4 fruit fly cellular contexts compared by ENCODE assay signal in genomic region chr3L:6269003-6269402, dm6.
TF ChIP-seq lines count a peak whose summit lies in the region.

No protein-coding gene starts in this region.

- TF ChIP-seq CTCF in whole organism, embryonic (GFP tag; optimal IDR thresholded peaks at IDR 0.05; lab: Kevin White, UChicago): no peak

TF ChIP-seq in whole organism, embryonic, 481 proteins besides CTCF, POLR2A, EP300 and RAD21 (continues in another document):
- no peak for TF ChIP-seq Mes4 (GFP tag; optimal IDR thresholded peaks at IDR 0.05; lab: Kevin White, UChicago)
- TF ChIP-seq CG14667 (GFP tag; IDR thresholded peaks at IDR 0.05; lab: Robert Waterston, UW): no peak
- no peak for TF ChIP-seq CG17385 (GFP tag; optimal IDR thresholded peaks at IDR 0.05; lab: Kevin White, UChicago)
- TF ChIP-seq E2f1 (GFP tag; IDR thresholded peaks at IDR 0.05; lab: Robert Waterston, UW): no peak
- TF ChIP-seq Atf6 (GFP tag; IDR thresholded peaks at IDR 0.05; lab: Robert Waterston, UW): no peak
- no peak for TF ChIP-seq CG13424 (tag; optimal IDR thresholded peaks at IDR 0.05; lab: Kevin White, UChicago)
- no peak for TF ChIP-seq CG15601 (tag; optimal IDR thresholded peaks at IDR 0.05; lab: Kevin White, UChicago)
- TF ChIP-seq CG12659 (GFP tag; optimal IDR thresholded peaks at IDR 0.05; lab: Kevin White, UChicago): no peak
- no peak for TF ChIP-seq NC2α (GFP tag; optimal IDR thresholded peaks at IDR 0.05; lab: Kevin White, UChicago)
- TF ChIP-seq Bteb2 (GFP tag; optimal IDR thresholded peaks at IDR 0.05; lab: Kevin White, UChicago): no peak
- TF ChIP-seq Sry-β (GFP tag; optimal IDR thresholded peaks at IDR 0.05; lab: Kevin White, UChicago): no peak
- no peak for TF ChIP-seq CG7357 (GFP tag; IDR thresholded peaks at IDR 0.05; lab: Robert Waterston, UW)
- no peak for TF ChIP-seq Sox100B (GFP tag; optimal IDR thresholded peaks at IDR 0.05; lab: Kevin White, UChicago)
- TF ChIP-seq dati (GFP tag; IDR thresholded peaks at IDR 0.05; lab: Robert Waterston, UW): no peak
- TF ChIP-seq CG8944 (GFP tag; optimal IDR thresholded peaks at IDR 0.05; lab: Kevin White, UChicago): no peak
- no peak for TF ChIP-seq Antp (GFP tag; optimal IDR thresholded peaks at IDR 0.05; lab: Kevin White, UChicago)
- TF ChIP-seq Sry-δ (GFP tag; optimal IDR thresholded peaks at IDR 0.05; lab: Kevin White, UChicago): no peak
- TF ChIP-seq gem (tag; optimal IDR thresholded peaks at IDR 0.05; lab: Kevin White, UChicago): peak; percentile 33
- no peak for TF ChIP-seq CG6683 (GFP tag; optimal IDR thresholded peaks at IDR 0.05; lab: Kevin White, UChicago)
- no peak for TF ChIP-seq lmd (GFP tag; IDR thresholded peaks at IDR 0.05; lab: Robert Waterston, UW)
- TF ChIP-seq CG17328 (GFP tag; IDR thresholded peaks at IDR 0.05; lab: Robert Waterston, UW): peak; percentile 32; the same call in 1 of the 2 replicates
- no peak for TF ChIP-seq Dbx (GFP tag; IDR thresholded peaks at IDR 0.05; lab: Robert Waterston, UW)
- TF ChIP-seq Hmr (GFP tag; optimal IDR thresholded peaks at IDR 0.05; lab: Kevin White, UChicago): no peak
- TF ChIP-seq CoRest (tag; optimal IDR thresholded peaks at IDR 0.05; lab: Kevin White, UChicago): no peak

TF ChIP-seq in whole organism, prepupa, 60 proteins besides CTCF, POLR2A, EP300 and RAD21 (continues in another document):
- TF ChIP-seq CG6276 (GFP tag; optimal IDR thresholded peaks at IDR 0.05; lab: Kevin White, UChicago) (no peak), Hr38 (GFP tag; optimal IDR thresholded peaks at IDR 0.05; lab: Kevin White, UChicago) (no peak), CG34406 (GFP tag; optimal IDR thresholded peaks at IDR 0.05; lab: Kevin White, UChicago) (peak; percentile 71), Hr39 (GFP tag; optimal IDR thresholded peaks at IDR 0.05; lab: Kevin White, UChicago) (peak; percentile 51), dac (GFP tag; optimal IDR thresholded peaks at IDR 0.05; lab: Kevin White, UChicago) (no peak), Blimp-1 (GFP tag; optimal IDR thresholded peaks at IDR 0.05; lab: Kevin White, UChicago) (no peak), eg (GFP tag; IDR thresholded peaks at IDR 0.05; lab: Robert Waterston, UW) (peak; percentile 32; the same call in 1 of the 3 replicates), vri (GFP tag; optimal IDR thresholded peaks at IDR 0.05; lab: Kevin White, UChicago) (peak; percentile 7), fd85E (GFP tag; optimal IDR thresholded peaks at IDR 0.05; lab: Kevin White, UChicago) (no peak), net (GFP tag; optimal IDR thresholded peaks at IDR 0.05; lab: Kevin White, UChicago) (peak; percentile 46), CG15336 (GFP tag; IDR thresholded peaks at IDR 0.05; lab: Robert Waterston, UW) (peak; percentile 49), CG6792 (GFP tag; optimal IDR thresholded peaks at IDR 0.05; lab: Kevin White, UChicago) (peak; percentile 75), pdm3 (GFP tag; optimal IDR thresholded peaks at IDR 0.05; lab: Kevin White, UChicago) (peak; percentile 66), CG6854 (GFP tag; optimal IDR thresholded peaks at IDR 0.05; lab: Kevin White, UChicago) (no peak), Sox15 (GFP tag; optimal IDR thresholded peaks at IDR 0.05; lab: Kevin White, UChicago) (peak; percentile 64), CG11762 (GFP tag; optimal IDR thresholded peaks at IDR 0.05; lab: Kevin White, UChicago; ENCODE audit: insufficient read depth) (peak; percentile 21), CG10669 (GFP tag; optimal IDR thresholded peaks at IDR 0.05; lab: Kevin White, UChicago) (no peak), CG6163 (GFP tag; IDR thresholded peaks at IDR 0.05; lab: Robert Waterston, UW) (peak; percentile 57), Sox14 (GFP tag; optimal IDR thresholded peaks at IDR 0.05; lab: Kevin White, UChicago) (peak; percentile 50), CG8319 (GFP tag; optimal IDR thresholded peaks at IDR 0.05; lab: Kevin White, UChicago) (peak; percentile 59), esn (GFP tag; optimal IDR thresholded peaks at IDR 0.05; lab: Kevin White, UChicago) (peak; percentile 66), CG10631 (GFP tag; optimal IDR thresholded peaks at IDR 0.05; lab: Kevin White, UChicago) (peak; percentile 53), topi (GFP tag; optimal IDR thresholded peaks at IDR 0.05; lab: Kevin White, UChicago) (peak; percentile 54), OdsH (GFP tag; optimal IDR thresholded peaks at IDR 0.05; lab: Kevin White, UChicago) (peak; percentile 62)

TF ChIP-seq in whole organism, pupa, 21 proteins besides CTCF, POLR2A, EP300 and RAD21:
- TF ChIP-seq gl (tag; optimal IDR thresholded peaks at IDR 0.05; lab: Kevin White, UChicago) (no peak), CG17806 (tag; optimal IDR thresholded peaks at IDR 0.05; lab: Kevin White, UChicago) (peak; percentile 48), CG9948 (tag; optimal IDR thresholded peaks at IDR 0.05; lab: Kevin White, UChicago) (peak; percentile 46), CG8301 (tag; optimal IDR thresholded peaks at IDR 0.05; lab: Kevin White, UChicago) (peak; percentile 51), Ets98B (GFP tag; IDR thresholded peaks at IDR 0.05; lab: Robert Waterston, UW) (no peak), EcR (GFP tag; optimal IDR thresholded peaks at IDR 0.05; lab: Kevin White, UChicago) (no peak), CG12605 (GFP tag; IDR thresholded peaks at IDR 0.05; lab: Robert Waterston, UW) (no peak), CG4496 (GFP tag; IDR thresholded peaks at IDR 0.05; lab: Robert Waterston, UW) (no peak), Snoo (tag; optimal IDR thresholded peaks at IDR 0.05; lab: Kevin White, UChicago) (peak; percentile 34), fd96Ca (GFP tag; IDR thresholded peaks at IDR 0.05; lab: Robert Waterston, UW) (no peak), Pif1B (GFP tag; optimal IDR thresholded peaks at IDR 0.05; lab: Kevin White, UChicago) (peak; percentile 36), CG32121 (GFP tag; IDR thresholded peaks at IDR 0.05; lab: Robert Waterston, UW) (no peak), Pif1A (GFP tag; optimal IDR thresholded peaks at IDR 0.05; lab: Kevin White, UChicago) (peak; percentile 61), rn (GFP tag; IDR thresholded peaks at IDR 0.05; lab: Robert Waterston, UW) (no peak), CG14655 (GFP tag; optimal IDR thresholded peaks at IDR 0.05; lab: Kevin White, UChicago) (peak; percentile 53), D1 (tag; optimal IDR thresholded peaks at IDR 0.05; lab: Kevin White, UChicago) (no peak), CG10348 (GFP tag; IDR thresholded peaks at IDR 0.05; lab: Robert Waterston, UW) (no peak), CG8159 (tag; optimal IDR thresholded peaks at IDR 0.05; lab: Kevin White, UChicago) (peak; percentile 50), CG34367 (tag; optimal IDR thresholded peaks at IDR 0.05; lab: Kevin White, UChicago) (peak; percentile 4), CG15710 (tag; optimal IDR thresholded peaks at IDR 0.05; lab: Kevin White, UChicago) (peak; percentile 32), CG13204 (GFP tag; optimal IDR thresholded peaks at IDR 0.05; lab: Kevin White, UChicago) (no peak)

TF ChIP-seq in whole organism, wandering third instar larva, 38 proteins besides CTCF, POLR2A, EP300 and RAD21:
- TF ChIP-seq woc (GFP tag; optimal IDR thresholded peaks at IDR 0.05; lab: Kevin White, UChicago) (peak; percentile 2), ey (GFP tag; optimal IDR thresholded peaks at IDR 0.05; lab: Kevin White, UChicago) (peak; percentile 42), OdsH (GFP tag; optimal IDR thresholded peaks at IDR 0.05; lab: Kevin White, UChicago) (peak; percentile 25), Sp1 (GFP tag; optimal IDR thresholded peaks at IDR 0.05; lab: Kevin White, UChicago) (peak; percentile 3), lola (GFP tag; optimal IDR thresholded peaks at IDR 0.05; lab: Kevin White, UChicago) (no peak), foxo (GFP tag; optimal IDR thresholded peaks at IDR 0.05; lab: Kevin White, UChicago) (peak in 1 of 2 experiments; percentile 50), tai (GFP tag; optimal IDR thresholded peaks at IDR 0.05; lab: Kevin White, UChicago) (no peak), pan (optimal IDR thresholded peaks at IDR 0.05; lab: Kevin White, UChicago) (no peak), rgr (GFP tag; optimal IDR thresholded peaks at IDR 0.05; lab: Kevin White, UChicago) (peak; percentile 26), psq (GFP tag; optimal IDR thresholded peaks at IDR 0.05; lab: Kevin White, UChicago) (peak; percentile 11), br (GFP tag; optimal IDR thresholded peaks at IDR 0.05; lab: Kevin White, UChicago) (peak; percentile 26), HLH106 (tag; optimal IDR thresholded peaks at IDR 0.05; lab: Kevin White, UChicago) (peak; percentile 14), fru (GFP tag; optimal IDR thresholded peaks at IDR 0.05; lab: Kevin White, UChicago) (peak; percentile 49), h (GFP tag; optimal IDR thresholded peaks at IDR 0.05; lab: Kevin White, UChicago) (peak; percentile 55), CG32264 (GFP tag; optimal IDR thresholded peaks at IDR 0.05; lab: Kevin White, UChicago) (no peak)

Comparison
In these comparisons a context has a peak if more than half of its experiments do, and no peak if none do; other contexts are left out.
1. Of the 7 proteins assayed by ChIP-seq in both whole organism, embryonic and whole organism, prepupa: peak only in whole organism, embryonic: none; only in whole organism, prepupa: Hr39 and Lpt; in both: Sox102F; in neither: 4.